Worm (Caenorhabditis elegans) whole organism, late embryonic: ENCODE results near the gene crls-1.

Experiments used
- C38D4.7 ChIP-seq: fragments of 200-800 bp; sonication (Bioruptor generic); optimal IDR thresholded peaks from 2 replicates; lab custom pipeline; 2018; ENCODE audit warnings: mild to moderate bottlenecking, missing genetic modification characterization, moderate library complexity, missing compliant biosample characterization
- ama-1 ChIP-seq: fragments of 150-350 bp; optimal IDR thresholded peaks from 2 replicates; lab custom pipeline; 2014
- ceh-24 ChIP-seq: sonication (generic microtip); optimal IDR thresholded peaks from 2 replicates; lab custom pipeline; 2016; ENCODE audit warnings: mild to moderate bottlenecking, missing genetic modification characterization, missing compliant biosample characterization
- dve-1 ChIP-seq: sonication (generic microtip); optimal IDR thresholded peaks from 2 replicates; lab custom pipeline; 2017; ENCODE audit warnings: antibody characterized with exemption, mild to moderate bottlenecking, missing genetic modification characterization, missing compliant biosample characterization
- nfya-1 ChIP-seq: sonication (generic microtip); optimal IDR thresholded peaks from 2 replicates; lab custom pipeline; 2017; ENCODE audit warnings: missing genetic modification characterization, mild to moderate bottlenecking, missing compliant biosample characterization, antibody characterized with exemption, moderate library complexity
- nhr-11 ChIP-seq: fragments of 150-350 bp; optimal IDR thresholded peaks from 2 replicates; lab custom pipeline; 2014; ENCODE audit warnings: missing biosample characterization, missing genetic modification characterization
- pha-2 ChIP-seq: sonication (generic microtip); optimal IDR thresholded peaks from 2 replicates; lab custom pipeline; 2017; ENCODE audit warnings: mild to moderate bottlenecking, missing genetic modification characterization, missing compliant biosample characterization
- pha-4 ChIP-seq: fragments of 150-350 bp; optimal IDR thresholded peaks from 2 replicates; lab custom pipeline; 2018; ENCODE audit warnings: missing biosample characterization, missing genetic modification reagents, missing genetic modification characterization
- pqm-1 ChIP-seq: sonication (generic microtip); optimal IDR thresholded peaks from 2 replicates; lab custom pipeline; 2016; ENCODE audit warnings: missing genetic modification characterization, missing compliant biosample characterization
- sox-4 ChIP-seq: sonication (generic microtip); optimal IDR thresholded peaks from 2 replicates; lab custom pipeline; 2017; ENCODE audit warnings: mild to moderate bottlenecking, missing genetic modification characterization, inconsistent platforms, missing compliant biosample characterization
- tbx-2 ChIP-seq: sonication (generic microtip); optimal IDR thresholded peaks from 2 replicates; lab custom pipeline; 2016; ENCODE audit warnings: missing genetic modification characterization, missing compliant biosample characterization

DNA sequence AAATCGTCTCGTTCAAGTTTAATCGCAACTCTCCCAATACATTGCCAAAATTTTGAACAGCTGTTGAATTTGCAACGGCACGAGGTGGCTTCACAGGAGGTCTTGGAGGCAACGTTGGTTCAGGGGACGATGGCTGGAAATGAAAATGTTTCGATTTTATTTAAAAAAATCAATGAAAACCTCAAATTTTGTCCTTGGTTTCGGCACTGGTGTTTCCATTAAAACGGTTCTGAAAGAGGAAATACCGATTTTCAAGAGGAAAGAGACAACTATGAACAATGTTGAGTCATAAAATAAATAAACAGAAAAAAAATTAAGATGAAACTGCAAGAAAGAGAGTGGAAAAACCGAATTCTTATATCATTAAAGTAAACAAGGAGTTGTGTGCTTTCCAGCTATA is 2.4 kb downstream of the crls-1 start, which contains the start of gene F23H11.4:
- TF ChIP-seq nfya-1 (no peak), pha-4 (tag; lab: Kevin White, UChicago) (no peak), tbx-2 (tag; lab: Kevin White, UChicago) (no peak), dve-1 (tag; lab: Kevin White, UChicago) (no peak), nhr-11 (tag; lab: Kevin White, UChicago) (no peak), ama-1 (lab: Kevin White, UChicago) (no peak), sox-4 (tag; lab: Kevin White, UChicago) (no peak), C38D4.7 (GFP tag; lab: Kevin White, UChicago) (no peak), pqm-1 (tag; lab: Kevin White, UChicago) (no peak), ceh-24 (no peak), pha-2 (tag; lab: Kevin White, UChicago) (no peak)
